Fruit fly (Drosophila melanogaster) whole organism: ENCODE data around the gene CG42571.

ENCODE experiments used
- Dll ChIP-seq: fragments of >200 bp; optimal IDR thresholded peaks from 2 replicates; lab custom pipeline; 2017
- EcR ChIP-seq, 2 experiments: fragments of >200 bp; optimal IDR thresholded peaks; 2 replicates each; lab custom pipeline; 2017; ENCODE audit warnings: missing biosample characterization in 2 of 2, missing genetic modification characterization in 2 of 2, missing genetic modification reagents in 2 of 2
- pan ChIP-seq: fragments of >200 bp; optimal IDR thresholded peaks from 2 replicates; lab custom pipeline; 2017
- psq ChIP-seq: fragments of >200 bp; optimal IDR thresholded peaks from 2 replicates; lab custom pipeline; 2017

DNA sequence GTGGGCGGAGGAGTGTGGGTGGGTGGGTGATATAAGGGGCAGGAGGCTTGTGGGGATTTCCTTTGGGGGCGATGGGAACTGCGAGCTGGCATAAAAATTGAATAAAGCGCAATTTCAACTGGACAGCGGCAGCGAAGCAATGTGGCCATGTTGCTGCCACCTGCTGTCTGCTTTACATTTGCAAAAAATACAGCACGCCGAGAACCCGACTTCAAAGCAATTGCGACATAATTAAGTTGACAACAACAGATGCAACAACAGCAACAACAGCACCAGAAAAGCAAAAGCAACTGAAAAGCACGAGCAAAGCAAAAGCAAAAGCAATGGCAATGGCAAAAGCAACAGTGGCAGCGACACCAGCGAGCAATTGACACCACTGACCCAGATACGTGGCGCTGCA, 8.1 kb upstream of the CG42571 start:
- TF ChIP-seq Dll (lab: Kevin White, UChicago) = no peak
- TF ChIP-seq EcR (GFP tag; optimal IDR thresholded peaks at IDR 0.05; lab: Kevin White, UChicago) = no peak
- no peak for TF ChIP-seq pan
- no peak for TF ChIP-seq psq (lab: Kevin White, UChicago)
